Fruit fly (Drosophila melanogaster): Measurements from ENCODE around the gene rdhB.
A peak's percentile ranks its signal among the peaks of the same experiment; 100 is the strongest.

Gene rdhB

DNA sequence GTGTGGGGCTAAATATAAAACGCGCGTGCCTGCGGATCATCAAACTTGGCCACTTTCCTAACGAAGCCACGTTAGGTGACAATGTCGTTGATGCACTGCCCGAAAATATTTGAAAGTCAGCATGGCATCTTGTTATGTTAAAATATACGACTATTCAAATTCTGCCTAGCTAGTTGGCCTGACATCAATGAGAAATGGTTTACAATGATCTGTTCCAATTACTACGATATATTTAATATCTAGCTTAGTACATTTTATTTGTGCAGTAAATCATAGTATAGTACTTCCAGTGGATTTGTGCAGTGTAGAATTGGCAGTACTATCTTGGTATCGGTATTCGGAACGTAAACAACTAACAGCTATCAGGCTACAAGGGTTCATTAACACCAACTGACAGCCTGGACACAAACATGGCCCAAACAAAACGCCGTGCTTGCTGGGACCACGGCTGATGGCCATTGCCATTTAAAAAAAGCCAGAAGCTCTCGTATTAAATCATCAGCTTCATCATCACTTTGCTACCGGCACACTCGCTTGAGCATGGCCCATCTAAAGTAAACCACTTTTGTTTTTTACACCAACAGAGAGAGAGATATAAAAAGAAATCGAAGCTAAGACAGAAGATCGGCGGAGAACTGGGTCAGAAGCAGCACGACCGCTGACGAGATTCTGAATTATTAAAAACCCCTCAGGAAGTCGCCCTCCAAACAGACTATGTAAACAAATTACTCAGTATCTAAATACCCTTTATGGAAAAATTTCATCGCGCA lies 44.1 kb downstream of the rdhB start:
- TF ChIP-seq CG4496 (GFP tag; IDR thresholded peaks at IDR 0.05), result peak; percentile 57; the same call in 1 of the 3 replicates
- TF ChIP-seq CG8301 (tag; optimal IDR thresholded peaks at IDR 0.05), result peak; percentile 64
- no peak for TF ChIP-seq CG32121 (GFP tag; IDR thresholded peaks at IDR 0.05)
- TF ChIP-seq Pif1B (GFP tag; optimal IDR thresholded peaks at IDR 0.05), result no peak
- no peak for TF ChIP-seq gl (tag; optimal IDR thresholded peaks at IDR 0.05)
- TF ChIP-seq CG17806 (tag; optimal IDR thresholded peaks at IDR 0.05), result no peak
- TF ChIP-seq CG9948 (tag; optimal IDR thresholded peaks at IDR 0.05), result peak; percentile 23
- no peak for TF ChIP-seq rn (GFP tag; IDR thresholded peaks at IDR 0.05)
- TF ChIP-seq D1 (tag; optimal IDR thresholded peaks at IDR 0.05), result no peak
- TF ChIP-seq CG12605 (GFP tag; IDR thresholded peaks at IDR 0.05), result no peak
- peak; percentile 68 for TF ChIP-seq CG14655 (GFP tag; optimal IDR thresholded peaks at IDR 0.05)
- no peak for TF ChIP-seq CG15710 (tag; optimal IDR thresholded peaks at IDR 0.05)
- 0 out of 2 replicates have a peak, but pooled peaks have one; percentile 23 for TF ChIP-seq Ets98B (GFP tag; IDR thresholded peaks at IDR 0.05)

DNA sequence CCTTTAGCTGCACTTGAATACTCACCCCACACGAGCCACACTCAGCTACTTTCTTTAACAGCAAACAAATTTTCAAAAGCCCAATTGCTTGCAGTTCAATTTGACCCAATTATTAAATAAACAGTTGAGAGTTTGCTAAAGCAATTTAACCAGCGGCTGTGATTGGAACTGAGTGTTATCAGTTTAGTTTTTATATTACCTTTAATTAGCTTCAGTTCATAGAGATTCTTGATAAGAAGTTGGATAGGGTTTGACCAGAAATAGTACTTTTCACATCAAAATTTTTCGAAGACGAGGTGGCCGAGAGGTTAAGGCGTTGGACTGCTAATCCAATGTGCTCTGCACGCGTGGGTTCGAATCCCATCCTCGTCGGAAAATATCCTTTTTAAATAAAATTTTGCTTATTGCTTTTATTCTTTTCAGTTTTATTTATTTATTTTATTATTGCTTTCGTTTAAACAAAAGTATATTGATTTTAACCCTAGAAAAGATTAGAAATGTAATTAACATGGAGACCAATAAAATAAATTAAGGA lies 44.8 kb downstream of the rdhB start:
- TF ChIP-seq fd96Ca (GFP tag; IDR thresholded peaks at IDR 0.05), result no peak

DNA sequence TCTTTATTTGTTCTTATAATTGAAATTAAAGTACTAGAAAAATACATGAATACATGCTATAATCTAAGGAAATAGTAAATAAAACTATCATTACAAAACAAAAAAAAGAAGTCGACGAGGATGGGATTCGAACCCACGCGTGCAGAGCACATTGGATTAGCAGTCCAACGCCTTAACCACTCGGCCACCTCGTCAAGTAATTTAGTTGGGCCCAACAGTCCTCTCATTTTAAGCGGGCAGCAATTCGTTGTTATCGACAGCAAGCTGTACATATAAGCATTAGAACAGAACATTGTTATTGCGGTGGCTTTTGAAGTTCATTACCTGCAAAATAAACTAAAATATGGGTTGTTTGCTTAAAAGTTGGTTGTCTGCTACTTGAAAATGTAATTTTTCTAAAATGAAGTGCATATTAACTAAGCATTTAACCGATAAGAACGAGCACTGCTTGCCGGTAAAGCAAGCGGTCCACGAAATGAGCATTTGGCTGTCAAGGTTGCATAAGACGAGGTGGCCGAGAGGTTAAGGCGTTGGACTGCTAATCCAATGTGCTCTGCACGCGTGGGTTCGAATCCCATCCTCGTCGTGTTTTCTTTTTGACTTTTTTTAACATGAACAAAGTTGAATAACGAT lies 45.7 kb downstream of the rdhB start:
- TF ChIP-seq CG10348 (GFP tag; IDR thresholded peaks at IDR 0.05) (no peak), CG12605 (GFP tag; IDR thresholded peaks at IDR 0.05) (no peak), fd96Ca (GFP tag; IDR thresholded peaks at IDR 0.05) (no peak), CG9948 (tag; optimal IDR thresholded peaks at IDR 0.05) (no peak), CG17806 (tag; optimal IDR thresholded peaks at IDR 0.05) (no peak), CG14655 (GFP tag; optimal IDR thresholded peaks at IDR 0.05) (no peak), CG4496 (GFP tag; IDR thresholded peaks at IDR 0.05) (no peak), CG13204 (GFP tag; optimal IDR thresholded peaks at IDR 0.05) (no peak), CG15710 (tag; optimal IDR thresholded peaks at IDR 0.05) (no peak), CG8159 (tag; optimal IDR thresholded peaks at IDR 0.05) (no peak), EcR (GFP tag; optimal IDR thresholded peaks at IDR 0.05) (no peak), D1 (tag; optimal IDR thresholded peaks at IDR 0.05) (no peak), Pif1A (GFP tag; optimal IDR thresholded peaks at IDR 0.05) (no peak), rn (GFP tag; IDR thresholded peaks at IDR 0.05) (no peak), CG8301 (tag; optimal IDR thresholded peaks at IDR 0.05) (no peak), Pif1B (GFP tag; optimal IDR thresholded peaks at IDR 0.05) (no peak)

DNA sequence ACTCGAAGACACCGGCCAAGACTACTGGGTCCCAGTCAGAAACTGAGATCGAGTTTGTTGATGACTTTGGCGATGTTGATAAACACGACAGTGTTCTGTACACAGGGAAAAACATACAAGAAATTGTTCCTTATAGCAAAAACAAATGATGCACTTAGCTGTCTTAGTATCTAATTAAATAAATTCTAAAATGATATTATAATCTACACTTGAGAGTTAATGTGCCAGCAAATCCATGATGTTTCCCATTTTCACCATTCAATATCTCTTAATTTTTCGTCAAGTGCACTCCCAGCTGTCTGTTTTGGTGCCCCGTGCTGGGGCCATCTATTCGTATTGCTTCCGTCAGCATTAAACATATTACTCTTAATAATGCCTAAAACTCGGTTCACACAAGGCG lies 48.8 kb downstream of the rdhB start:
- TF ChIP-seq EcR (GFP tag; optimal IDR thresholded peaks at IDR 0.05) (no peak), CG15710 (tag; optimal IDR thresholded peaks at IDR 0.05) (no peak), CG14655 (GFP tag; optimal IDR thresholded peaks at IDR 0.05) (peak; percentile 85), CG4496 (GFP tag; IDR thresholded peaks at IDR 0.05) (peak; percentile 79; the same call in 2 of the 3 replicates), D1 (tag; optimal IDR thresholded peaks at IDR 0.05) (no peak), fd96Ca (GFP tag; IDR thresholded peaks at IDR 0.05) (no peak), CG10348 (GFP tag; IDR thresholded peaks at IDR 0.05) (no peak), CG12605 (GFP tag; IDR thresholded peaks at IDR 0.05) (no peak), CG8301 (tag; optimal IDR thresholded peaks at IDR 0.05) (peak; percentile 85), Ets98B (GFP tag; IDR thresholded peaks at IDR 0.05) (peak; percentile 69), Pif1A (GFP tag; optimal IDR thresholded peaks at IDR 0.05) (peak; percentile 61), rn (GFP tag; IDR thresholded peaks at IDR 0.05) (no peak), CG32121 (GFP tag; IDR thresholded peaks at IDR 0.05) (peak; percentile 57; the same call in 1 of the 2 replicates), CG9948 (tag; optimal IDR thresholded peaks at IDR 0.05) (peak; percentile 54), Pif1B (GFP tag; optimal IDR thresholded peaks at IDR 0.05) (peak; percentile 43), CG8159 (tag; optimal IDR thresholded peaks at IDR 0.05) (peak; percentile 23)

DNA sequence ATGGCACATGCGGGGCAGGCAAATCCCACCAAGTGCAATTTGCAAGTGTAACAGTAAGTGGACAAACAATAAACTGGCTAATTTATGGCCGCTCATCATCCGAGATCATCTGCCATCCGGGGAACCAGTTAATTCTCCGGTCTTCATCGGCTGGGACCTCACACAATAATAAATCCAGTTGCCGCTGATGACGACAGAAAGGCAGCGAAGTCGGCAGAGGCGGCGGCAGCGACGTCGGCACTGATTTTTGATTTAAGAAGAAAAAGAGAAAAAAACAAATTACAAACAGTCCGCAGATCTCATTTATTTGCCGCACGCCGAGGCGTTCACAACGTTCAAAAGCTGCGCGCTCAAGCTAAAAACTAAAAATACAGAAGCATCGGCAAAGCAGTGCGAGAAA lies 50.9 kb downstream of the rdhB start, which contains the start of gene CG13856:
Gene CG13856, plus strand, starts transcription at position 301 of the 400 bp plus-strand sequence.
- TF ChIP-seq EcR (GFP tag; optimal IDR thresholded peaks at IDR 0.05) (no peak), CG13204 (GFP tag; optimal IDR thresholded peaks at IDR 0.05) (no peak), Ets98B (GFP tag; IDR thresholded peaks at IDR 0.05) (no peak), gl (tag; optimal IDR thresholded peaks at IDR 0.05) (no peak), CG9948 (tag; optimal IDR thresholded peaks at IDR 0.05) (no peak), CG15710 (tag; optimal IDR thresholded peaks at IDR 0.05) (no peak), CG8301 (tag; optimal IDR thresholded peaks at IDR 0.05) (no peak), CG8159 (tag; optimal IDR thresholded peaks at IDR 0.05) (no peak), fd96Ca (GFP tag; IDR thresholded peaks at IDR 0.05) (no peak), Pif1B (GFP tag; optimal IDR thresholded peaks at IDR 0.05) (no peak)

DNA sequence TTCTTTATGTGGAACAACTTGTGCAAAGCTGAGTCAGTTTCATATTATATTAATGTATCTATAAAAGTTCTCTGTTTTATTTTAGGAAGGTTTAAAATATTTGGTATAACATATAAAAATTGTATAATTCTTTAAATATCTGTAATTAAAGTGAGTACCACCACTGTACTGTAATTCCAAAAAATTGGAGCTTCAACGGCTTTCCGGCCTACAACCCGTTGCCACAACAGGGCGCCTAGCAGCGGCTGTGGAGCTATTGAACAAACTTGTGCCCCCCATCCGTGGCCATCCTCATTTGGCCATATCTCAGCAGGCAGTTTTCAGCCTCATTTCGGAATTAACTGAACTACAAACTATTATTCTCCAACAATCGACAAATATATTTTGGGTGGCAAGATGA lies 54.1 kb downstream of the rdhB start, which contains the start of gene CG13855:
Gene CG13855, plus strand, starts transcription at position 301 of the 400 bp plus-strand sequence.
- TF ChIP-seq CG10348 (GFP tag; IDR thresholded peaks at IDR 0.05), result no peak
- no peak for TF ChIP-seq CG14655 (GFP tag; optimal IDR thresholded peaks at IDR 0.05)
- no peak for TF ChIP-seq D1 (tag; optimal IDR thresholded peaks at IDR 0.05)
- no peak for TF ChIP-seq gl (tag; optimal IDR thresholded peaks at IDR 0.05)
- TF ChIP-seq EcR (GFP tag; optimal IDR thresholded peaks at IDR 0.05), result no peak
- TF ChIP-seq Snoo (tag; optimal IDR thresholded peaks at IDR 0.05), result no peak
- no peak for TF ChIP-seq Pif1A (GFP tag; optimal IDR thresholded peaks at IDR 0.05)
- no peak for TF ChIP-seq CG15710 (tag; optimal IDR thresholded peaks at IDR 0.05)
- TF ChIP-seq CG13204 (GFP tag; optimal IDR thresholded peaks at IDR 0.05), result no peak
